Worm (Caenorhabditis elegans) whole organism, late embryonic: ENCODE data around the gene B0554.5.

Source experiments
- ceh-19 ChIP-seq: fragments of 200-800 bp; sonication (Bioruptor generic); optimal IDR thresholded peaks from 2 replicates; lab custom pipeline; 2018; ENCODE audit warnings: mild to moderate bottlenecking, missing genetic modification characterization, missing compliant biosample characterization
- elt-4 ChIP-seq: sonication (generic microtip); optimal IDR thresholded peaks from 2 replicates; lab custom pipeline; 2016; ENCODE audit warnings: missing genetic modification characterization, missing compliant biosample characterization
- hlh-30 ChIP-seq: sonication (generic microtip); optimal IDR thresholded peaks from 2 replicates; lab custom pipeline; 2017; ENCODE audit warnings: antibody characterized with exemption, missing genetic modification characterization, missing compliant biosample characterization; ENCODE audit not compliant: insufficient read depth
- mec-3 ChIP-seq: sonication (generic microtip); optimal IDR thresholded peaks from 2 replicates; lab custom pipeline; 2016; ENCODE audit warnings: borderline replicate concordance, missing genetic modification characterization, missing compliant biosample characterization
- unc-55 ChIP-seq: sonication (generic microtip); optimal IDR thresholded peaks from 2 replicates; lab custom pipeline; 2017; ENCODE audit warnings: missing biosample characterization, missing genetic modification reagents, missing genetic modification characterization

ce11 chrV:376790-377189 lies 47.5 kb upstream of the B0554.5 start:
- TF ChIP-seq ceh-19 (GFP tag; lab: Kevin White, UChicago) (no peak), unc-55 (GFP tag; lab: Kevin White, UChicago) (no peak), hlh-30 (tag; lab: Kevin White, UChicago) (no peak), mec-3 (tag; lab: Kevin White, UChicago) (no peak), elt-4 (tag; lab: Kevin White, UChicago) (no peak)
